Fruit fly (Drosophila melanogaster) whole organism, embryonic: ENCODE data around the gene mld.

Experiments used
- Abd-B ChIP-seq: fragments of 200-800 bp; sonication (Bioruptor generic); optimal IDR thresholded peaks from 2 replicates; lab custom pipeline; 2018; ENCODE audit warnings: missing biosample characterization, mild to moderate bottlenecking, missing genetic modification characterization, moderate library complexity
- Atf6 ChIP-seq: fragments of 200-800 bp; sonication (Bioruptor generic); IDR thresholded peaks from 2 replicates; pipeline ENCODE4 v1.3.6; 2022; ENCODE audit warnings: missing biosample characterization, missing genetic modification characterization
- Awh ChIP-seq: fragments of 200-800 bp; sonication (Bioruptor generic); IDR thresholded peaks from 2 replicates; pipeline ENCODE4, ENCODE4 v1.3.6; 2022; ENCODE audit warnings: missing biosample characterization, missing genetic modification characterization
- CG10543 ChIP-seq: fragments of 200-800 bp; sonication (Bioruptor generic); optimal IDR thresholded peaks from 3 replicates; lab custom pipeline; 2017; ENCODE audit warnings: missing biosample characterization, mild to moderate bottlenecking, missing genetic modification characterization, moderate library complexity
- CG12236 ChIP-seq: fragments of 200-800 bp; sonication (Bioruptor generic); optimal IDR thresholded peaks from 2 replicates; lab custom pipeline; 2016; ENCODE audit warnings: missing biosample characterization, missing genetic modification characterization
- CG12391 ChIP-seq: fragments of 200-800 bp; sonication (Bioruptor generic); optimal IDR thresholded peaks from 3 replicates; lab custom pipeline; 2018; ENCODE audit warnings: missing biosample characterization, mild to moderate bottlenecking, missing genetic modification characterization, moderate library complexity
- CG13424 ChIP-seq: fragments of 200-800 bp; sonication (Bioruptor generic); optimal IDR thresholded peaks from 2 replicates; lab custom pipeline; 2019; ENCODE audit warnings: missing biosample characterization, mild to moderate bottlenecking, missing genetic modification characterization, moderate library complexity
- CG14667 ChIP-seq: fragments of 200-800 bp; sonication (Bioruptor generic); IDR thresholded peaks from 2 replicates; pipeline ENCODE4 v1.3.6; 2022; ENCODE audit warnings: missing biosample characterization, missing genetic modification characterization
- CG15601 ChIP-seq: fragments of 200-800 bp; sonication (Bioruptor generic); optimal IDR thresholded peaks from 3 replicates; lab custom pipeline; 2019; ENCODE audit warnings: missing biosample characterization, mild to moderate bottlenecking, missing genetic modification characterization, moderate library complexity
- CG34224 ChIP-seq: fragments of 200-800 bp; sonication (Bioruptor generic); IDR thresholded peaks from 3 replicates; pipeline ENCODE4 v1.3.6; 2022; ENCODE audit warnings: missing biosample characterization, missing genetic modification characterization; ENCODE audit not compliant: partially characterized antibody
- CG34422 ChIP-seq: fragments of 200-800 bp; sonication (Bioruptor generic); IDR thresholded peaks from 3 replicates; pipeline ENCODE4 v1.3.6; 2022; ENCODE audit warnings: missing biosample characterization, missing genetic modification characterization
- CG3847 ChIP-seq: fragments of 200-800 bp; sonication (Bioruptor generic); IDR thresholded peaks from 2 replicates; pipeline ENCODE4 v1.3.6; 2022; ENCODE audit warnings: missing biosample characterization, missing genetic modification characterization
- CG4617 ChIP-seq: fragments of 200-800 bp; sonication (Bioruptor generic); optimal IDR thresholded peaks from 3 replicates; lab custom pipeline; 2016; ENCODE audit warnings: missing biosample characterization, missing genetic modification characterization, borderline replicate concordance
- CG7372 ChIP-seq: fragments of 200-800 bp; sonication (Bioruptor generic); IDR thresholded peaks from 2 replicates; pipeline ENCODE4 v1.3.6; 2022; ENCODE audit warnings: missing biosample characterization, missing genetic modification characterization
- CG8359 ChIP-seq: fragments of 200-800 bp; sonication (Bioruptor generic); optimal IDR thresholded peaks from 2 replicates; lab custom pipeline; 2017; ENCODE audit warnings: missing biosample characterization, mild to moderate bottlenecking, missing genetic modification characterization, borderline replicate concordance
- CG9817 ChIP-seq: fragments of 200-800 bp; sonication (Bioruptor generic); optimal IDR thresholded peaks from 2 replicates; lab custom pipeline; 2018; ENCODE audit warnings: missing biosample characterization, mild to moderate bottlenecking, missing genetic modification characterization, moderate library complexity
- CG9932 ChIP-seq: fragments of 200-800 bp; sonication (Bioruptor generic); IDR thresholded peaks from 2 replicates; pipeline ENCODE4 v1.3.6; 2022; ENCODE audit warnings: missing biosample characterization, missing genetic modification characterization
- Fer1 ChIP-seq: fragments of 200-800 bp; sonication (Bioruptor generic); optimal IDR thresholded peaks from 2 replicates; lab custom pipeline; 2017; ENCODE audit warnings: missing biosample characterization, mild to moderate bottlenecking, missing genetic modification characterization
- GATAe ChIP-seq: fragments of 200-800 bp; sonication (Bioruptor generic); conservative IDR thresholded peaks from 2 replicates; pipeline ENCODE4 v1.3.6; 2022; ENCODE audit warnings: missing biosample characterization, missing genetic modification characterization
- HmgZ ChIP-seq: fragments of 200-800 bp; sonication (Bioruptor generic); optimal IDR thresholded peaks from 2 replicates; lab custom pipeline; 2018; ENCODE audit warnings: missing biosample characterization, mild to moderate bottlenecking, missing genetic modification characterization
- Hr3 ChIP-seq: fragments of 200-800 bp; sonication (Bioruptor generic); optimal IDR thresholded peaks from 3 replicates; lab custom pipeline; 2016; ENCODE audit warnings: missing biosample characterization, missing genetic modification characterization
- MBD-R2 ChIP-seq: fragments of 200-800 bp; sonication (Bioruptor generic); IDR thresholded peaks from 2 replicates; pipeline ENCODE4 v1.3.6; 2022; ENCODE audit warnings: missing biosample characterization, missing genetic modification characterization
- Max ChIP-seq: fragments of 200-800 bp; sonication (Bioruptor generic); optimal IDR thresholded peaks from 2 replicates; lab custom pipeline; 2016; ENCODE audit warnings: missing biosample characterization, mild to moderate bottlenecking, missing genetic modification characterization
- Med ChIP-seq: fragments of 200-800 bp; sonication (Bioruptor generic); peaks from one replicate; lab custom pipeline; 2016; ENCODE audit warnings: missing biosample characterization, missing genetic modification characterization, mild to moderate bottlenecking, inconsistent platforms, moderate library complexity
- Myb ChIP-seq: fragments of 200-800 bp; sonication (Bioruptor generic); optimal IDR thresholded peaks from 2 replicates; lab custom pipeline; 2016; ENCODE audit warnings: missing biosample characterization, missing genetic modification characterization
- NFAT ChIP-seq: fragments of 200-800 bp; sonication (Bioruptor generic); IDR thresholded peaks from 2 replicates; pipeline ENCODE4 v1.3.6; 2022; ENCODE audit warnings: missing biosample characterization, missing genetic modification characterization
- Sin3A ChIP-seq: fragments of >200 bp; optimal IDR thresholded peaks from 2 replicates; lab custom pipeline; 2018
- Sox100B ChIP-seq: fragments of 200-800 bp; sonication (Bioruptor generic); optimal IDR thresholded peaks from 3 replicates; lab custom pipeline; 2018; ENCODE audit warnings: missing biosample characterization, mild to moderate bottlenecking, missing genetic modification characterization
- amos ChIP-seq: fragments of 200-800 bp; sonication (Bioruptor generic); IDR thresholded peaks from 2 replicates; pipeline ENCODE4 v1.3.6; 2022; ENCODE audit warnings: missing biosample characterization, missing genetic modification characterization; ENCODE audit not compliant: partially characterized antibody
- aop ChIP-seq: fragments of 200-800 bp; sonication (Bioruptor generic); IDR thresholded peaks from 2 replicates; pipeline ENCODE4 v1.3.6; 2022; ENCODE audit warnings: missing biosample characterization, missing genetic modification characterization
- ato ChIP-seq: fragments of 200-800 bp; sonication (Bioruptor generic); IDR thresholded peaks from 2 replicates; pipeline ENCODE4 v1.3.6; 2022; ENCODE audit warnings: missing biosample characterization, missing genetic modification characterization; ENCODE audit not compliant: partially characterized antibody
- bowl ChIP-seq: fragments of 200-800 bp; sonication (Bioruptor generic); IDR thresholded peaks from 2 replicates; pipeline ENCODE4 v1.3.6; 2022; ENCODE audit warnings: missing biosample characterization, missing genetic modification characterization
- cad ChIP-seq: fragments of >200 bp; optimal IDR thresholded peaks from 2 replicates; lab custom pipeline; 2017; ENCODE audit warnings: missing biosample characterization, missing genetic modification characterization
- crp ChIP-seq, 2 experiments: fragments of 200-800 bp; sonication (Bioruptor generic); optimal IDR thresholded peaks; 2 replicates in 1 of 2; 3 replicates in 1 of 2; lab custom pipeline; 2017; ENCODE audit warnings: missing biosample characterization in 2 of 2, missing genetic modification characterization in 2 of 2, mild to moderate bottlenecking in 1 of 2, moderate library complexity in 1 of 2
- esg ChIP-seq: fragments of 200-800 bp; sonication (Bioruptor generic); conservative IDR thresholded peaks from 2 replicates; pipeline ENCODE4 v1.3.6; 2022; ENCODE audit warnings: missing biosample characterization, missing genetic modification characterization
- grau ChIP-seq: fragments of 200-800 bp; optimal IDR thresholded peaks from 3 replicates; lab custom pipeline; 2019; ENCODE audit warnings: missing biosample characterization, mild to moderate bottlenecking, missing genetic modification characterization, moderate library complexity
- hbn ChIP-seq: fragments of 200-800 bp; sonication (Bioruptor generic); IDR thresholded peaks from 2 replicates; pipeline ENCODE4 v1.3.6; 2022; ENCODE audit warnings: missing biosample characterization, missing genetic modification characterization; ENCODE audit not compliant: partially characterized antibody
- jigr1 ChIP-seq: fragments of 200-800 bp; sonication (Bioruptor generic); IDR thresholded peaks from 3 replicates; pipeline ENCODE4 v1.3.6; 2022; ENCODE audit warnings: missing biosample characterization, missing genetic modification characterization
- mld ChIP-seq: fragments of 200-800 bp; sonication (Bioruptor generic); IDR thresholded peaks from 3 replicates; pipeline ENCODE4 v1.3.6; 2022; ENCODE audit warnings: missing biosample characterization, missing genetic modification characterization; ENCODE audit not compliant: partially characterized antibody
- pzg ChIP-seq: fragments of 200-800 bp; sonication (Bioruptor generic); optimal IDR thresholded peaks from 3 replicates; lab custom pipeline; 2018; ENCODE audit warnings: missing biosample characterization, mild to moderate bottlenecking, missing genetic modification characterization, moderate library complexity
- tio ChIP-seq: fragments of 200-800 bp; sonication (Bioruptor generic); optimal IDR thresholded peaks from 2 replicates; lab custom pipeline; 2017; ENCODE audit warnings: missing biosample characterization, missing genetic modification characterization, inconsistent platforms
- tna ChIP-seq: fragments of 200-800 bp; sonication (Bioruptor generic); IDR thresholded peaks from 2 replicates; pipeline ENCODE4 v1.3.6; 2022; ENCODE audit warnings: missing biosample characterization, missing genetic modification characterization; ENCODE audit not compliant: partially characterized antibody
- trem ChIP-seq: fragments of 200-800 bp; optimal IDR thresholded peaks from 3 replicates; lab custom pipeline; 2019; ENCODE audit warnings: missing biosample characterization, mild to moderate bottlenecking, missing genetic modification characterization, moderate library complexity
- unc-4 ChIP-seq: fragments of 200-800 bp; sonication (Bioruptor generic); IDR thresholded peaks from 2 replicates; pipeline ENCODE4 v1.3.6; 2022; ENCODE audit warnings: missing biosample characterization, missing genetic modification characterization; ENCODE audit not compliant: partially characterized antibody
- zf30C ChIP-seq: fragments of 200-800 bp; sonication (Bioruptor generic); optimal IDR thresholded peaks from 3 replicates; lab custom pipeline; 2018; ENCODE audit warnings: missing biosample characterization, mild to moderate bottlenecking, missing genetic modification characterization

The mld gene

DNA sequence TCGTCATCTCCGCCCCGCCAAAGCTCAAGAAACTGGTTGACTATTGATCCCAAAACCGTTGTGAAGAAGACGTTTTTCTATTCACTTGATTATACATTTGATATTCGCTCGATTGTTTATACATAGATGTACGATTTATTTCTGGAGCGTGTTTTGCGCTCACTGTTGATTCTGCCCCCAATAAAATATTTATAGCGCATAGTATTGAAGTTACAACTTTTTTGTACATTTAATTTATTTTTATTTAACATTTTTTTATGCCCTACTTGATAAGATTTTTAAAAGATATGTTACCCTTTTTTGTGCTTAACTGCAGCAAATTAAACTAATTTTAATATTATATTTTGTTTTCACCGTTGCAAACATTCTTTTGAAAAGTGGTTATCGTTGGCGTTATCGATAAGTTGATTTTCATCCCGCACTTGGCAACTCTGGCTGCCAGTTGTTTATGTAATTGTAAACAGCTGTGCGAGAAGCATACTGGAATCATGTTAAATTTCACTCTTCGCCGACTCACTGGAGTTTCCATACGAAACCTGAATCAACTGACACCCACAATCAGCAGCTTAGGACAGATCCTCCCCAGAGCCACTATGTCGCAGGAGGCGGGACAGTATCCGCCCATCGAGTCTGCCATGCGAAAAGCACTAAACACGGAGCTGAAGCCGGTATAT lies 73.9 kb downstream of the mld start, which contains the start of gene CG31126 (continued):
- TF ChIP-seq Atf6 (GFP tag; lab: Robert Waterston, UW): no peak
- peak; percentile 7 for TF ChIP-seq Fer1 (GFP tag; lab: Kevin White, UChicago)
- TF ChIP-seq unc-4 (GFP tag; lab: Robert Waterston, UW): peak; percentile 58
- TF ChIP-seq MBD-R2 (GFP tag; lab: Robert Waterston, UW): peak; percentile 95
- TF ChIP-seq hbn (GFP tag; lab: Robert Waterston, UW): peak; percentile 65
- 0 out of 2 replicates have a peak, but pooled peaks have one; percentile 13 for TF ChIP-seq CG3847 (GFP tag; lab: Robert Waterston, UW)
- peak; percentile 93 for TF ChIP-seq Myb (GFP tag; lab: Kevin White, UChicago)
- TF ChIP-seq trem (tag; lab: Kevin White, UChicago): peak; percentile 31
- TF ChIP-seq HmgZ (tag; lab: Kevin White, UChicago): peak; percentile 35

DNA sequence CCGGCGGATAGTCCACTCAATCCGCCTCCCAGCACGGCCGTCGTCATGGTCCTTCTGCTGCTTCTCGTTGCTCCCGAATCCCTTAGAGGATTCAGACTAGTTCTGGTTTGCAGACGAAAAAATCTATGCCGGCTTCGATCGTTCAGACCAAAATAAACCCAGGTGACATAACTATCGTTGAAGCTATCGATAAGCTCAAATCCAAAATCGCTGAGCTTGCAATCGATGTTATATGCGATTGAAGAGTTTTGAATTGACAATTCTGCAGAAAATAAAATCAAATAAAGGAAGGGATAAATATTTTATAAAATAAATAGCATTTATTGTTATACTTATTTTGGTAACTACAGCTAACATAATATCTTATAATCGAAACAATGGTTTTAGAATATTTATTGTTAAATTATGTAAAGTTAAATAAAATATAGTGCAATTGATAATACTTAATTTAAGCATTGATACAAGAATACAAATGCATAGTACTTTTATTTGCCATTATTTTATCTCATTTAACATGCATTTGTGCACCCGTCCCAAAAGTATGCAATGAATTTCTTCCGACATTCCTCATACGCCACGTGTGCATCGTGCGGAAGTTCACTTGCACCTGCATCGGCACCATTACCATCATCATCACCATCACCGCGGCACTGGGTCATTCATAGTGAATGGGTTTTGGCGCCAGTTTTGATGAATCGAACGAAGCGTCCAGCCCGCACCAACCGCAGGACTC lies 76.4 kb downstream of the mld start, which contains the start of gene Ppox:
Gene Ppox, minus strand, starts transcription at position 173 of the 733 bp plus-strand sequence.
- TF ChIP-seq CG9932 (GFP tag; lab: Robert Waterston, UW) (peak; percentile 26; the same call in 1 of the 2 replicates), CG8359 (GFP tag; lab: Kevin White, UChicago) (no peak), Med (GFP tag; lab: Kevin White, UChicago) (peak; percentile 32), CG7372 (GFP tag; lab: Robert Waterston, UW) (peak; percentile 85), unc-4 (GFP tag; lab: Robert Waterston, UW) (peak; percentile 94), tio (no peak), Max (no peak), mld (GFP tag; lab: Robert Waterston, UW) (peak; percentile 76), tna (peak; percentile 88), amos (GFP tag; lab: Robert Waterston, UW) (peak; percentile 94), GATAe (GFP tag; lab: Robert Waterston, UW) (no peak), Sox100B (GFP tag; lab: Kevin White, UChicago) (no peak), CG10543 (GFP tag; lab: Kevin White, UChicago) (no peak), zf30C (GFP tag; lab: Kevin White, UChicago) (no peak), crp (GFP tag; optimal IDR thresholded peaks at IDR 0.05; lab: Kevin White, UChicago) (peak in 1 of 2 experiments; percentile 55), Abd-B (no peak), CG13424 (tag; lab: Kevin White, UChicago) (no peak), CG9817 (tag; lab: Kevin White, UChicago) (no peak), grau (tag; lab: Kevin White, UChicago) (no peak), ato (GFP tag; lab: Robert Waterston, UW) (peak; percentile 66), Sin3A (lab: Kevin White, UChicago) (no peak), bowl (no peak), CG12236 (no peak), Hr3 (GFP tag; lab: Kevin White, UChicago) (no peak), pzg (peak; percentile 61), CG4617 (GFP tag; lab: Kevin White, UChicago) (peak; percentile 13), aop (GFP tag; lab: Robert Waterston, UW) (no peak), esg (GFP tag; lab: Robert Waterston, UW) (no peak), CG14667 (no peak), Awh (no peak), jigr1 (GFP tag; lab: Robert Waterston, UW) (no peak), CG12391 (tag; lab: Kevin White, UChicago) (peak; percentile 8), CG34422 (GFP tag; lab: Robert Waterston, UW) (peak; percentile 31; the same call in 1 of the 3 replicates), cad (GFP tag; lab: Kevin White, UChicago) (no peak), CG34224 (GFP tag; lab: Robert Waterston, UW) (peak; percentile 97), CG15601 (tag; lab: Kevin White, UChicago) (peak; percentile 43), NFAT (GFP tag; lab: Robert Waterston, UW) (no peak), MBD-R2 (GFP tag; lab: Robert Waterston, UW) (peak; percentile 69)
